Fruit fly (Drosophila melanogaster) whole organism, embryonic: ENCODE results near the gene Vps52.

Source experiments
- Atf-2 ChIP-seq: fragments of 200-800 bp; sonication (Bioruptor generic); optimal IDR thresholded peaks from 2 replicates; lab custom pipeline; 2016; ENCODE audit warnings: missing biosample characterization, missing genetic modification characterization
- Bgb ChIP-seq: fragments of 200-800 bp; sonication (Bioruptor generic); IDR thresholded peaks from 2 replicates; pipeline ENCODE4 v1.3.6; 2022; ENCODE audit warnings: missing biosample characterization, missing genetic modification characterization; ENCODE audit not compliant: partially characterized antibody
- CG11560 ChIP-seq: fragments of 200-800 bp; sonication (Bioruptor generic); IDR thresholded peaks from 3 replicates; pipeline ENCODE4 v1.3.6; 2022; ENCODE audit warnings: missing biosample characterization, missing genetic modification characterization
- CG12219 ChIP-seq: fragments of 200-800 bp; sonication (Bioruptor generic); optimal IDR thresholded peaks from 3 replicates; lab custom pipeline; 2018; ENCODE audit warnings: missing biosample characterization, mild to moderate bottlenecking, missing genetic modification characterization
- CG12299 ChIP-seq: fragments of 200-800 bp; sonication (Bioruptor generic); optimal IDR thresholded peaks from 2 replicates; lab custom pipeline; 2018; ENCODE audit warnings: missing biosample characterization, mild to moderate bottlenecking, missing genetic modification characterization
- CG12391 ChIP-seq: fragments of 200-800 bp; sonication (Bioruptor generic); optimal IDR thresholded peaks from 3 replicates; lab custom pipeline; 2018; ENCODE audit warnings: missing biosample characterization, mild to moderate bottlenecking, missing genetic modification characterization, moderate library complexity
- CG2116 ChIP-seq: fragments of 200-800 bp; sonication (Bioruptor generic); optimal IDR thresholded peaks from 3 replicates; lab custom pipeline; 2018; ENCODE audit warnings: missing biosample characterization, mild to moderate bottlenecking, missing genetic modification characterization
- CG30020 ChIP-seq: fragments of 200-800 bp; optimal IDR thresholded peaks from 2 replicates; lab custom pipeline; 2019; ENCODE audit warnings: missing biosample characterization, mild to moderate bottlenecking, missing genetic modification characterization, moderate library complexity
- CG3838 ChIP-seq: fragments of 200-800 bp; sonication (Bioruptor generic); optimal IDR thresholded peaks from 3 replicates; lab custom pipeline; 2016; ENCODE audit warnings: missing biosample characterization, missing genetic modification characterization
- CG6791 ChIP-seq: fragments of 200-800 bp; sonication (Bioruptor generic); IDR thresholded peaks from 3 replicates; pipeline ENCODE4 v1.3.6; 2022; ENCODE audit warnings: missing biosample characterization, missing genetic modification characterization; ENCODE audit not compliant: partially characterized antibody
- CG7963 ChIP-seq: fragments of 200-800 bp; sonication (Bioruptor generic); IDR thresholded peaks from 3 replicates; pipeline ENCODE4 v1.3.6; 2022; ENCODE audit warnings: missing biosample characterization, missing genetic modification characterization; ENCODE audit not compliant: partially characterized antibody
- CG8089 ChIP-seq: fragments of 200-800 bp; sonication (Bioruptor generic); optimal IDR thresholded peaks from 3 replicates; lab custom pipeline; 2016; ENCODE audit warnings: missing biosample characterization, missing genetic modification characterization
- CG8765 ChIP-seq: fragments of 200-800 bp; sonication (Bioruptor generic); IDR thresholded peaks from 2 replicates; pipeline ENCODE4 v1.3.6; 2022; ENCODE audit warnings: missing biosample characterization, missing genetic modification characterization
- CG9609 ChIP-seq: fragments of 200-800 bp; sonication (Bioruptor generic); optimal IDR thresholded peaks from 3 replicates; lab custom pipeline; 2016; ENCODE audit warnings: missing biosample characterization, missing genetic modification characterization
- CrebB ChIP-seq: fragments of 200-800 bp; sonication (Bioruptor generic); optimal IDR thresholded peaks from 3 replicates; lab custom pipeline; 2018; ENCODE audit warnings: missing biosample characterization, mild to moderate bottlenecking, missing genetic modification characterization
- Dll ChIP-seq: fragments of 200-800 bp; sonication (Bioruptor generic); IDR thresholded peaks from 4 replicates; pipeline ENCODE4 v1.3.6; 2022; ENCODE audit warnings: missing biosample characterization, missing genetic modification characterization; ENCODE audit not compliant: partially characterized antibody
- Dref ChIP-seq: fragments of 200-800 bp; sonication (Bioruptor generic); IDR thresholded peaks from 2 replicates; pipeline ENCODE4 v1.3.6; 2022; ENCODE audit warnings: missing biosample characterization, missing genetic modification characterization
- E2f2 ChIP-seq: fragments of 200-800 bp; sonication (Bioruptor generic); IDR thresholded peaks from 2 replicates; pipeline ENCODE4 v1.3.6; 2022; ENCODE audit warnings: missing biosample characterization, missing genetic modification characterization
- ERR ChIP-seq: fragments of 200-800 bp; sonication (Bioruptor generic); optimal IDR thresholded peaks from 2 replicates; lab custom pipeline; 2016; ENCODE audit warnings: missing biosample characterization, missing genetic modification characterization
- Eip74EF ChIP-seq, 2 experiments: fragments of 200-800 bp in 1 of 2; fragments of >200 bp in 1 of 2; sonication (Bioruptor generic) in 1 of 2; optimal IDR thresholded peaks; 2 replicates each; lab custom pipeline; 2017 to 2019; ENCODE audit warnings: missing biosample characterization in 2 of 2, missing genetic modification characterization in 2 of 2, mild to moderate bottlenecking in 1 of 2, moderate library complexity in 1 of 2
- H2.0 ChIP-seq: fragments of 200-800 bp; sonication (Bioruptor generic); IDR thresholded peaks from 2 replicates; pipeline ENCODE4 v1.3.6; 2022; ENCODE audit warnings: missing biosample characterization, missing genetic modification characterization
- HLH4C ChIP-seq: fragments of 200-800 bp; sonication (Bioruptor generic); IDR thresholded peaks from 3 replicates; pipeline ENCODE4 v1.3.6; 2022; ENCODE audit warnings: missing biosample characterization, missing genetic modification characterization; ENCODE audit not compliant: partially characterized antibody
- Hr51 ChIP-seq, 2 experiments: fragments of 200-800 bp; sonication (Bioruptor generic); optimal IDR thresholded peaks; 2 replicates in 1 of 2; 3 replicates in 1 of 2; lab custom pipeline; 2016 to 2018; ENCODE audit warnings: missing biosample characterization in 2 of 2, missing genetic modification characterization in 2 of 2, mild to moderate bottlenecking in 1 of 2, moderate library complexity in 1 of 2
- Hsf ChIP-seq: fragments of 200-800 bp; sonication (Bioruptor generic); optimal IDR thresholded peaks from 3 replicates; lab custom pipeline; 2016; ENCODE audit warnings: missing biosample characterization, missing genetic modification characterization
- Opbp ChIP-seq: fragments of 200-800 bp; sonication (Bioruptor generic); IDR thresholded peaks from 3 replicates; pipeline ENCODE4 v1.3.6; 2022; ENCODE audit warnings: missing biosample characterization, missing genetic modification characterization; ENCODE audit not compliant: partially characterized antibody
- Pdp1 ChIP-seq, 2 experiments: fragments of 200-800 bp; sonication (Bioruptor generic); optimal IDR thresholded peaks; 3 replicates each; lab custom pipeline; 2016; ENCODE audit warnings: missing biosample characterization in 2 of 2, missing genetic modification characterization in 2 of 2, mild to moderate bottlenecking in 1 of 2, moderate library complexity in 1 of 2
- Sin3A ChIP-seq: fragments of >200 bp; optimal IDR thresholded peaks from 2 replicates; lab custom pipeline; 2018
- az2 ChIP-seq: fragments of 200-800 bp; sonication (Bioruptor generic); optimal IDR thresholded peaks from 3 replicates; lab custom pipeline; 2016; ENCODE audit warnings: missing biosample characterization, missing genetic modification characterization
- bbx ChIP-seq: fragments of 200-800 bp; sonication (Bioruptor generic); IDR thresholded peaks from 2 replicates; pipeline ENCODE4 v1.3.6; 2022; ENCODE audit warnings: missing biosample characterization, missing genetic modification characterization; ENCODE audit not compliant: partially characterized antibody
- bcd ChIP-seq: fragments of 200-800 bp; sonication (Bioruptor generic); optimal IDR thresholded peaks from 2 replicates; lab custom pipeline; 2017; ENCODE audit warnings: missing biosample characterization, mild to moderate bottlenecking, missing genetic modification characterization
- chinmo ChIP-seq: fragments of 200-800 bp; sonication (Bioruptor generic); IDR thresholded peaks from 4 replicates; pipeline ENCODE4 v1.3.6; 2022; ENCODE audit warnings: missing biosample characterization, missing genetic modification characterization; ENCODE audit not compliant: partially characterized antibody
- crc ChIP-seq: fragments of 200-800 bp; sonication (Bioruptor generic); optimal IDR thresholded peaks from 2 replicates; lab custom pipeline; 2016; ENCODE audit warnings: missing biosample characterization, missing genetic modification characterization
- gro ChIP-seq: fragments of 200-800 bp; sonication (Bioruptor generic); optimal IDR thresholded peaks from 2 replicates; lab custom pipeline; 2016; ENCODE audit warnings: missing biosample characterization, missing genetic modification characterization
- hb ChIP-seq: fragments of 200-800 bp; sonication (Bioruptor generic); IDR thresholded peaks from 3 replicates; pipeline ENCODE4 v1.3.6; 2022; ENCODE audit warnings: missing biosample characterization, missing genetic modification characterization; ENCODE audit not compliant: partially characterized antibody
- hbn ChIP-seq: fragments of 200-800 bp; sonication (Bioruptor generic); IDR thresholded peaks from 2 replicates; pipeline ENCODE4 v1.3.6; 2022; ENCODE audit warnings: missing biosample characterization, missing genetic modification characterization; ENCODE audit not compliant: partially characterized antibody
- hkb ChIP-seq, 2 experiments: fragments of 200-800 bp in 1 of 2; fragments of >200 bp in 1 of 2; sonication (Bioruptor generic) in 1 of 2; IDR thresholded peaks in 1 of 2; optimal IDR thresholded peaks in 1 of 2; 2 replicates each; pipeline versions ENCODE4 v1.3.6 to Lab custom; 2017 to 2022; ENCODE audit warnings: missing biosample characterization in 1 of 2, missing genetic modification characterization in 1 of 2
- insv ChIP-seq, 2 experiments: fragments of 200-800 bp; sonication (Bioruptor generic); optimal IDR thresholded peaks; 3 replicates each; lab custom pipeline; 2016 to 2018; ENCODE audit warnings: missing biosample characterization in 2 of 2, missing genetic modification characterization in 2 of 2
- nerfin-2 ChIP-seq: fragments of 200-800 bp; sonication (Bioruptor generic); IDR thresholded peaks from 2 replicates; pipeline ENCODE4 v1.3.6; 2022; ENCODE audit warnings: missing biosample characterization, missing genetic modification characterization; ENCODE audit not compliant: partially characterized antibody
- ro ChIP-seq: fragments of 200-800 bp; sonication (Bioruptor generic); IDR thresholded peaks from 2 replicates; pipeline ENCODE4 v1.3.6; 2022; ENCODE audit warnings: missing biosample characterization, missing genetic modification characterization
- sd ChIP-seq: fragments of 200-800 bp; sonication (Bioruptor generic); optimal IDR thresholded peaks from 3 replicates; lab custom pipeline; 2018; ENCODE audit warnings: missing biosample characterization, mild to moderate bottlenecking, missing genetic modification characterization, moderate library complexity
- sens ChIP-seq: fragments of 200-800 bp; sonication (Bioruptor generic); peaks from one replicate; lab custom pipeline; 2016; ENCODE audit warnings: missing biosample characterization, missing genetic modification characterization
- sima ChIP-seq: fragments of 200-800 bp; sonication (Bioruptor generic); optimal IDR thresholded peaks from 2 replicates; lab custom pipeline; 2016; ENCODE audit warnings: missing biosample characterization, missing genetic modification characterization
- sqz ChIP-seq: fragments of 200-800 bp; sonication (Bioruptor generic); optimal IDR thresholded peaks from 3 replicates; lab custom pipeline; 2018; ENCODE audit warnings: missing biosample characterization, mild to moderate bottlenecking, missing genetic modification characterization
- stc ChIP-seq: fragments of 200-800 bp; sonication (Bioruptor generic); IDR thresholded peaks from 2 replicates; pipeline ENCODE4 v1.3.6; 2022; ENCODE audit warnings: missing biosample characterization, missing genetic modification characterization
- usp ChIP-seq: fragments of >200 bp; optimal IDR thresholded peaks from 2 replicates; lab custom pipeline; 2017; ENCODE audit warnings: missing biosample characterization, missing genetic modification characterization
- vfl ChIP-seq: fragments of 200-800 bp; sonication (Bioruptor generic); optimal IDR thresholded peaks from 2 replicates; lab custom pipeline; 2016; ENCODE audit warnings: missing biosample characterization, missing genetic modification characterization
- vnd ChIP-seq: fragments of 200-800 bp; sonication (Bioruptor generic); IDR thresholded peaks from 3 replicates; pipeline ENCODE4 v1.3.6; 2022; ENCODE audit warnings: missing biosample characterization, missing genetic modification characterization; ENCODE audit not compliant: partially characterized antibody
- yki ChIP-seq: fragments of >200 bp; optimal IDR thresholded peaks from 3 replicates; lab custom pipeline; 2018
- zen ChIP-seq: fragments of 200-800 bp; sonication (Bioruptor generic); optimal IDR thresholded peaks from 3 replicates; lab custom pipeline; 2018; ENCODE audit warnings: missing biosample characterization, mild to moderate bottlenecking, missing genetic modification characterization, moderate library complexity

Vps52 gene

DNA sequence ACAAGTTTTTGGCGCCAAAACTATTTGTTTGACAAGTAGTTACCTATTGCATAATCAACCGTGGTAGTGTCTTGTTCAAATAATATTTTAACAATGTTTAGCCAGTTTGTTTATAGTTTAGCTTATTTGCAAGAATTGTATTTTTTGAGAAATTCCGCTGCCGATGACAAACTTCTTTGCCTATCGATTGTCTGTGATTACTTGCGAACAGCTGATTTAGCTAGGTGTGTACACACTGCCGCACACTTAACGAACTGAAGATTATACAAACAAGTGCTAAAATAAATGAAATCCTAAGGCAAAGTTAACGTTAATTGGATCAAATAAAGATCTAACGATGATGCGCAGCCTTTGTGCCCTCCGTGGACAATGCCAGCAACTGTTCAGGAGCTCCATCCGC is 3.0 kb upstream of the Vps52 start, which contains the start of gene Cox11 (continued):
- TF ChIP-seq HLH4C (peak; percentile 77), ro (GFP tag; lab: Robert Waterston, UW) (no peak), sens (no peak), usp (no peak), Bgb (GFP tag; lab: Robert Waterston, UW) (peak; percentile 34; the same call in 1 of the 2 replicates), Atf-2 (GFP tag; lab: Kevin White, UChicago) (no peak), Hr51 (GFP tag; optimal IDR thresholded peaks at IDR 0.05; lab: Kevin White, UChicago) (no peak), Dll (peak; percentile 44; the same call in 2 of the 4 replicates), CG8089 (GFP tag; lab: Kevin White, UChicago) (no peak), CG2116 (GFP tag; lab: Kevin White, UChicago) (peak; percentile 23), CrebB (tag; lab: Kevin White, UChicago) (no peak), yki (no peak), vnd (GFP tag; lab: Robert Waterston, UW) (0 out of 3 replicates have a peak, but pooled peaks have one; percentile 44), CG12299 (tag; lab: Kevin White, UChicago) (no peak), hkb (optimal IDR thresholded peaks at IDR 0.05; lab: Kevin White, UChicago) (no peak), hkb (GFP tag; IDR thresholded peaks at IDR 0.05; lab: Robert Waterston, UW) (no peak), az2 (GFP tag; lab: Kevin White, UChicago) (no peak), stc (GFP tag; lab: Robert Waterston, UW) (no peak), insv (GFP tag; optimal IDR thresholded peaks at IDR 0.05; lab: Kevin White, UChicago) (no peak), CG12391 (no peak), sqz (GFP tag; lab: Kevin White, UChicago) (no peak), CG7963 (GFP tag; lab: Robert Waterston, UW) (peak; percentile 53; the same call in 2 of the 3 replicates), CG11560 (tag; lab: Robert Waterston, UW) (no peak), CG8765 (GFP tag; lab: Robert Waterston, UW) (no peak), H2.0 (no peak), CG12219 (no peak), vfl (no peak), bcd (GFP tag; lab: Kevin White, UChicago) (no peak), zen (tag; lab: Kevin White, UChicago) (peak; percentile 25), chinmo (GFP tag; lab: Robert Waterston, UW) (0 out of 4 replicates have a peak, but pooled peaks have one; percentile 43), sima (no peak), crc (GFP tag; lab: Kevin White, UChicago) (no peak), gro (no peak), ERR (no peak), CG3838 (no peak), Eip74EF (GFP tag; optimal IDR thresholded peaks at IDR 0.05; lab: Kevin White, UChicago) (no peak), E2f2 (peak; percentile 87), Hsf (GFP tag; lab: Kevin White, UChicago) (no peak), Pdp1 (GFP tag; optimal IDR thresholded peaks at IDR 0.05; lab: Kevin White, UChicago) (peak in 1 of 2 experiments; percentile 58), Dref (GFP tag; lab: Robert Waterston, UW) (peak; percentile 79), CG9609 (GFP tag; lab: Kevin White, UChicago) (no peak), Opbp (GFP tag; lab: Robert Waterston, UW) (peak; percentile 60; the same call in 2 of the 3 replicates), nerfin-2 (GFP tag; lab: Robert Waterston, UW) (peak; percentile 45; the same call in 1 of the 2 replicates), Sin3A (lab: Kevin White, UChicago) (no peak), CG30020 (tag; lab: Kevin White, UChicago) (no peak), bbx (GFP tag; lab: Robert Waterston, UW) (peak; percentile 73), hbn (GFP tag; lab: Robert Waterston, UW) (peak; percentile 27; the same call in 1 of the 2 replicates), CG6791 (GFP tag; lab: Robert Waterston, UW) (peak; percentile 69; the same call in 1 of the 3 replicates), sd (tag; lab: Kevin White, UChicago) (no peak), hb (GFP tag; lab: Robert Waterston, UW) (peak; percentile 55; the same call in 1 of the 3 replicates)
